Worm (Caenorhabditis elegans): ENCODE data around the gene R03H10.6.

- no peak for TF ChIP-seq ama-1 (optimal IDR thresholded peaks at IDR 0.05)
- no peak for TF ChIP-seq efl-1 (optimal IDR thresholded peaks at IDR 0.05)
- TF ChIP-seq efl-1 (GFP tag; optimal IDR thresholded peaks at IDR 0.05 in 1 of 2): peak; percentile 3 to 50
- TF ChIP-seq lsy-2 (tag; optimal IDR thresholded peaks at IDR 0.05): peak in 1 of 2 experiments; percentile 32
Observed at ce11 chrII:4151499-4152132, 21.7 kb downstream of the R03H10.6 start.

Data from whole organism, L1 larva.